Fruit fly (Drosophila melanogaster) whole organism, adult: ENCODE measurements around the gene CG5934.

Experiments used
- CG11617 ChIP-seq: fragments of 200-800 bp; sonication (Bioruptor generic); optimal IDR thresholded peaks from 2 replicates; lab custom pipeline; 2017; ENCODE audit warnings: mild to moderate bottlenecking, missing biosample characterization, missing genetic modification reagents, missing genetic modification characterization
- CG12768 ChIP-seq: fragments of 200-800 bp; sonication (Bioruptor generic); optimal IDR thresholded peaks from 2 replicates; lab custom pipeline; 2017; ENCODE audit warnings: missing biosample characterization, missing genetic modification characterization, mild to moderate bottlenecking, moderate library complexity, missing genetic modification reagents
- CG14711 ChIP-seq: fragments of 200-800 bp; sonication (Bioruptor generic); optimal IDR thresholded peaks from 2 replicates; lab custom pipeline; 2018; ENCODE audit warnings: missing biosample characterization, mild to moderate bottlenecking, missing genetic modification characterization, moderate library complexity
- CG1620 ChIP-seq: fragments of 200-800 bp; sonication (Bioruptor generic); optimal IDR thresholded peaks from 2 replicates; lab custom pipeline; 2016; ENCODE audit warnings: missing biosample characterization, missing genetic modification characterization
- CG33017 ChIP-seq: fragments of 200-800 bp; sonication (Bioruptor generic); optimal IDR thresholded peaks from 2 replicates; lab custom pipeline; 2018; ENCODE audit warnings: missing biosample characterization, mild to moderate bottlenecking, missing genetic modification characterization, moderate library complexity
- CG5204 ChIP-seq: fragments of 200-800 bp; sonication (Bioruptor generic); optimal IDR thresholded peaks from 2 replicates; lab custom pipeline; 2016; ENCODE audit warnings: missing biosample characterization, missing genetic modification characterization
- CG7045 ChIP-seq: fragments of 200-800 bp; sonication (Bioruptor generic); optimal IDR thresholded peaks from 2 replicates; lab custom pipeline; 2017; ENCODE audit warnings: missing biosample characterization, mild to moderate bottlenecking, missing genetic modification characterization
- CG7101 ChIP-seq: fragments of 200-800 bp; sonication (Bioruptor generic); optimal IDR thresholded peaks from 2 replicates; lab custom pipeline; 2018; ENCODE audit warnings: missing biosample characterization, mild to moderate bottlenecking, missing genetic modification characterization, moderate library complexity
- Clk ChIP-seq: fragments of 200-800 bp; sonication (Bioruptor generic); optimal IDR thresholded peaks from 2 replicates; lab custom pipeline; 2017; ENCODE audit warnings: missing biosample characterization, missing genetic modification characterization
- Crg-1 ChIP-seq: fragments of 200-800 bp; sonication (Bioruptor generic); optimal IDR thresholded peaks from 2 replicates; lab custom pipeline; 2016; ENCODE audit warnings: missing biosample characterization, missing genetic modification characterization
- Hr96 ChIP-seq: fragments of 200-800 bp; sonication (Bioruptor generic); optimal IDR thresholded peaks from 2 replicates; lab custom pipeline; 2016; ENCODE audit warnings: missing biosample characterization, missing genetic modification characterization
- Mnt ChIP-seq: fragments of 200-800 bp; sonication (Bioruptor generic); optimal IDR thresholded peaks from 2 replicates; lab custom pipeline; 2016; ENCODE audit warnings: missing biosample characterization, mild to moderate bottlenecking, missing genetic modification characterization
- bab1 ChIP-seq: fragments of 200-800 bp; sonication (Bioruptor generic); optimal IDR thresholded peaks from 3 replicates; lab custom pipeline; 2019; ENCODE audit warnings: missing biosample characterization, mild to moderate bottlenecking, missing genetic modification characterization, moderate library complexity
- cic ChIP-seq: fragments of 200-800 bp; sonication (Bioruptor generic); optimal IDR thresholded peaks from 2 replicates; lab custom pipeline; 2017; ENCODE audit warnings: missing biosample characterization, mild to moderate bottlenecking, missing genetic modification characterization, moderate library complexity
- cnc ChIP-seq, 2 experiments: fragments of >200 bp; optimal IDR thresholded peaks; 2 replicates each; lab custom pipeline; 2017
- kay ChIP-seq: fragments of 200-800 bp; sonication (Bioruptor generic); peaks from one replicate; lab custom pipeline; 2016; ENCODE audit warnings: missing biosample characterization, missing genetic modification characterization, borderline replicate concordance
- ovo ChIP-seq: fragments of 200-800 bp; sonication (Bioruptor generic); optimal IDR thresholded peaks from 2 replicates; lab custom pipeline; 2016; ENCODE audit warnings: missing biosample characterization, missing genetic modification characterization
- pad ChIP-seq: fragments of 200-800 bp; sonication (Bioruptor generic); optimal IDR thresholded peaks from 3 replicates; lab custom pipeline; 2017; ENCODE audit warnings: missing biosample characterization, missing genetic modification characterization, mild to moderate bottlenecking, moderate library complexity, missing genetic modification reagents
- tj ChIP-seq: fragments of 200-800 bp; sonication (Bioruptor generic); optimal IDR thresholded peaks from 3 replicates; lab custom pipeline; 2017; ENCODE audit warnings: missing biosample characterization, mild to moderate bottlenecking, missing genetic modification characterization, moderate library complexity
- toe ChIP-seq: fragments of 200-800 bp; sonication (Bioruptor generic); optimal IDR thresholded peaks from 2 replicates; lab custom pipeline; 2016; ENCODE audit warnings: missing biosample characterization, missing genetic modification characterization

The CG5934 gene

dm6 chr3R:27245401-27245757 lies 28.1 kb upstream of the CG5934 start:
- no peak for TF ChIP-seq pad (GFP tag; lab: Kevin White, UChicago)
- TF ChIP-seq CG7045 = no peak
- TF ChIP-seq CG7101 (tag; lab: Kevin White, UChicago) = no peak
- no peak for TF ChIP-seq Mnt (GFP tag; lab: Kevin White, UChicago)
- no peak for TF ChIP-seq Clk (GFP tag; lab: Kevin White, UChicago)
- peak in 1 of 2 experiments; percentile 50 for TF ChIP-seq cnc (optimal IDR thresholded peaks at IDR 0.05; lab: Kevin White, UChicago)
- peak; percentile 4 for TF ChIP-seq tj

DNA sequence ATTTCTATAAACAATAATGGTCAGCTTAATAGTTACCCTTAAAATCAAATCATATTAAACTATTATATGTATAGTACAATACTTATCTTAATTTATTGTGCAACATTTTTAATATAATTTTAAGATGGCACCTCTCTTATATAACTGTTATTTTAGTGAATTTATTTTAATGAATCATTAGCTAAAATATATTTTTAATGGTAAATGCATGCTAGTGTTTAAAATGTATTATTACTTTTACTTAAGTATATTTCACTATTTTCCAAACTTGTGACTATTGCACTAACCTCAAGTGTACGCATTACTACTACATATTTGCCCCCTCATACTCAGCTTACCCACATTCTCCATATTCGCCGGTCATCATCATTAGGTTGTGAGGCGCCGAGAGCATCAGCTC lies 27.2 kb upstream of the CG5934 start:
- TF ChIP-seq CG14711 (peak; percentile 80), CG11617 (GFP tag; lab: Kevin White, UChicago) (peak; percentile 26), CG7101 (tag; lab: Kevin White, UChicago) (peak; percentile 72), CG33017 (tag; lab: Kevin White, UChicago) (peak; percentile 82), bab1 (GFP tag; lab: Kevin White, UChicago) (peak; percentile 72), Hr96 (GFP tag; lab: Kevin White, UChicago) (no peak), toe (peak; percentile 7), Crg-1 (GFP tag; lab: Kevin White, UChicago) (no peak), CG1620 (no peak), CG7045 (peak; percentile 54), CG12768 (peak; percentile 15), cic (GFP tag; lab: Kevin White, UChicago) (no peak), kay (GFP tag; lab: Kevin White, UChicago) (no peak), CG5204 (GFP tag; lab: Kevin White, UChicago) (no peak), Clk (GFP tag; lab: Kevin White, UChicago) (no peak), tj (peak; percentile 25), Mnt (GFP tag; lab: Kevin White, UChicago) (no peak)

dm6 chr3R:27247892-27248291 lies 25.6 kb upstream of the CG5934 start, which contains the start of gene CG5984:
CG5984 (minus strand) TSS chr3R:27247992.
- no peak for TF ChIP-seq cic (GFP tag; lab: Kevin White, UChicago)
- TF ChIP-seq bab1 (GFP tag; lab: Kevin White, UChicago) = no peak
- no peak for TF ChIP-seq Clk (GFP tag; lab: Kevin White, UChicago)

DNA sequence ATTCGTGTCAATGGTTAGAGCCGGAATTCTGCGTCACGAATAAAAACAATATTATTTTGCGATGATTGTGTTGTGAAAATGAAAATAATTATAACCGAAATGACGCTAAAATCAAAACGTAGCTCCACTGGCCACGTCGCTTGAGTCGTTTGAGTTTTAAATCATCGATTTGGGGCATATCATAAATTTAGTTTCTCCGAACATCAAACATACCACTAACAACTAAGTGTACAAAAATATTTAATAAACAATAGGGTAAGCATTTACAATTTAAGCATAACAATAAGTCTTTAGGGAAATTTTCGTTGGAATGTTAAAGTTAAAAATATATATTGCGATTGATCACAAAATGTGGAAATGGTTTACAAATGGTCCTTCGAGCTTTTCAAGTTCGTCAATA lies 22.6 kb upstream of the CG5934 start, which contains the start of the genes TTLL6B and TfIIA-L:
Gene TTLL6B, minus strand, starts transcription at position 101 of the 400 bp plus-strand sequence.
Gene TfIIA-L, plus strand, starts transcription at position 206 of the 400 bp plus-strand sequence.
- TF ChIP-seq CG5204 (GFP tag; lab: Kevin White, UChicago) = no peak
- TF ChIP-seq Hr96 (GFP tag; lab: Kevin White, UChicago) = no peak
- no peak for TF ChIP-seq cic (GFP tag; lab: Kevin White, UChicago)
- TF ChIP-seq Crg-1 (GFP tag; lab: Kevin White, UChicago) = no peak
- no peak for TF ChIP-seq toe
- no peak for TF ChIP-seq Clk (GFP tag; lab: Kevin White, UChicago)
- no peak for TF ChIP-seq CG11617 (GFP tag; lab: Kevin White, UChicago)
- no peak for TF ChIP-seq CG1620
- no peak for TF ChIP-seq cnc (optimal IDR thresholded peaks at IDR 0.05; lab: Kevin White, UChicago)
- TF ChIP-seq CG12768 = no peak
- TF ChIP-seq pad (GFP tag; lab: Kevin White, UChicago) = no peak
- no peak for TF ChIP-seq kay (GFP tag; lab: Kevin White, UChicago)
- no peak for TF ChIP-seq CG33017 (tag; lab: Kevin White, UChicago)
- no peak for TF ChIP-seq Mnt (GFP tag; lab: Kevin White, UChicago)
- TF ChIP-seq CG7101 (tag; lab: Kevin White, UChicago) = no peak
- no peak for TF ChIP-seq bab1 (GFP tag; lab: Kevin White, UChicago)

- TF ChIP-seq CG7045 = peak; percentile 78
- peak; percentile 55 for TF ChIP-seq CG12768
- no peak for TF ChIP-seq kay (GFP tag; lab: Kevin White, UChicago)
- TF ChIP-seq cnc (optimal IDR thresholded peaks at IDR 0.05; lab: Kevin White, UChicago) = no peak
- TF ChIP-seq ovo (GFP tag; lab: Kevin White, UChicago) = peak; percentile 32
- TF ChIP-seq CG14711 = peak; percentile 82
- peak; percentile 49 for TF ChIP-seq Crg-1 (GFP tag; lab: Kevin White, UChicago)
- TF ChIP-seq CG1620 = peak; percentile 83
- TF ChIP-seq CG7101 (tag; lab: Kevin White, UChicago) = peak; percentile 88
- peak; percentile 83 for TF ChIP-seq CG11617 (GFP tag; lab: Kevin White, UChicago)
- TF ChIP-seq CG33017 (tag; lab: Kevin White, UChicago) = peak; percentile 83
- TF ChIP-seq cic (GFP tag; lab: Kevin White, UChicago) = peak; percentile 12
- TF ChIP-seq bab1 (GFP tag; lab: Kevin White, UChicago) = peak; percentile 89
- TF ChIP-seq CG5204 (GFP tag; lab: Kevin White, UChicago) = peak; percentile 90
- TF ChIP-seq toe = peak; percentile 86
- TF ChIP-seq tj = peak; percentile 48
- peak; percentile 55 for TF ChIP-seq Clk (GFP tag; lab: Kevin White, UChicago)
- peak; percentile 70 for TF ChIP-seq Mnt (GFP tag; lab: Kevin White, UChicago)
- TF ChIP-seq Hr96 (GFP tag; lab: Kevin White, UChicago) = peak; percentile 80
- peak; percentile 51 for TF ChIP-seq pad (GFP tag; lab: Kevin White, UChicago)
Measured at dm6 chr3R:27253136-27253920, 20.2 kb upstream of the CG5934 start, which contains the start of gene pll. pll (minus strand) TSS chr3R:27253182.

DNA sequence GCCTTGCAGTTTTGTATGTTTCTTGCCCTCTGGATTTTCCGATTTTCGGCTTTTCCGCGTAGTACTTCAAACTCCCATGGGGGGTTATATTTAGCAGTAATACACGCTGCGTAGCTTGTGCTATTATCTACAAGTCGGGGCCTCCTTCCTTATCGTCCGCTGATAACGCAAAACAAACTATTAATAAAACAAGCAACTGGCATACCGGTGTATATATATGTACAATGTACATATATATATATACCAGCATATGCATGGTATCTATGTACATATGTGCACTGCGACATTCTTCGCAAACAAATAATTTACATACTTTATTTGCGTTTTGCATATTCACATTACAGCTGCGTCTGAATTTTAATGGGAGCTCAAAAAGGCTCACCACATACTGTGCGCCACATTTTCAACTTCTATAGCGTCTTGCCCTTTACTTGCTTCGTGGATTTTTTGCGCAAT lies 19.6 kb upstream of the CG5934 start:
- TF ChIP-seq Clk (GFP tag; lab: Kevin White, UChicago) = no peak
- TF ChIP-seq CG14711 = peak; percentile 21
- TF ChIP-seq Hr96 (GFP tag; lab: Kevin White, UChicago) = no peak
- TF ChIP-seq CG33017 (tag; lab: Kevin White, UChicago) = peak; percentile 32
- no peak for TF ChIP-seq pad (GFP tag; lab: Kevin White, UChicago)
- no peak for TF ChIP-seq kay (GFP tag; lab: Kevin White, UChicago)
- TF ChIP-seq CG7101 (tag; lab: Kevin White, UChicago) = no peak
